Fruit fly (Drosophila melanogaster) whole organism, embryonic: ENCODE measurements around the gene CG13299.

ENCODE experiments used
- Adf1 ChIP-seq: fragments of 200-800 bp; sonication (Bioruptor generic); IDR thresholded peaks from 2 replicates; pipeline ENCODE4 v1.3.6; 2022; ENCODE audit warnings: missing biosample characterization, missing genetic modification characterization
- Atf-2 ChIP-seq: fragments of 200-800 bp; sonication (Bioruptor generic); optimal IDR thresholded peaks from 2 replicates; lab custom pipeline; 2016; ENCODE audit warnings: missing biosample characterization, missing genetic modification characterization
- CG10654 ChIP-seq: fragments of 200-800 bp; sonication (Bioruptor generic); optimal IDR thresholded peaks from 2 replicates; lab custom pipeline; 2016; ENCODE audit warnings: missing biosample characterization, missing genetic modification characterization
- CG11093 ChIP-seq: fragments of 200-800 bp; sonication (Bioruptor generic); IDR thresholded peaks from 3 replicates; pipeline ENCODE4 v1.3.6; 2022; ENCODE audit warnings: missing biosample characterization, missing genetic modification characterization
- CG11398 ChIP-seq: fragments of 200-800 bp; sonication (Bioruptor generic); optimal IDR thresholded peaks from 2 replicates; lab custom pipeline; 2016; ENCODE audit warnings: missing biosample characterization, missing genetic modification characterization
- CG12391 ChIP-seq: fragments of 200-800 bp; sonication (Bioruptor generic); optimal IDR thresholded peaks from 3 replicates; lab custom pipeline; 2018; ENCODE audit warnings: missing biosample characterization, mild to moderate bottlenecking, missing genetic modification characterization, moderate library complexity
- CG13624 ChIP-seq: fragments of 200-800 bp; sonication (Bioruptor generic); optimal IDR thresholded peaks from 2 replicates; lab custom pipeline; 2016; ENCODE audit warnings: missing biosample characterization, missing genetic modification characterization
- CG14860 ChIP-seq: fragments of 200-800 bp; sonication (Bioruptor generic); IDR thresholded peaks from 3 replicates; pipeline ENCODE4 v1.3.6; 2022; ENCODE audit warnings: missing biosample characterization, missing genetic modification characterization; ENCODE audit not compliant: partially characterized antibody
- CG15514 ChIP-seq: fragments of 200-800 bp; sonication (Bioruptor generic); optimal IDR thresholded peaks from 3 replicates; lab custom pipeline; 2017; ENCODE audit warnings: missing biosample characterization, missing genetic modification characterization, mild to moderate bottlenecking, moderate library complexity, missing genetic modification reagents
- CG16779 ChIP-seq: fragments of 200-800 bp; sonication (Bioruptor generic); IDR thresholded peaks from 2 replicates; pipeline ENCODE4 v1.3.6; 2022; ENCODE audit warnings: missing biosample characterization, missing genetic modification characterization
- CG18764 ChIP-seq: fragments of 200-800 bp; sonication (Bioruptor generic); optimal IDR thresholded peaks from 3 replicates; lab custom pipeline; 2016; ENCODE audit warnings: missing biosample characterization, missing genetic modification characterization
- CG32532 ChIP-seq: fragments of 200-800 bp; sonication (Bioruptor generic); IDR thresholded peaks from 2 replicates; pipeline ENCODE4 v1.3.6; 2022; ENCODE audit warnings: missing biosample characterization, missing genetic modification characterization
- CG42726 ChIP-seq: fragments of 200-800 bp; sonication (Bioruptor generic); IDR thresholded peaks from 2 replicates; pipeline ENCODE4 v1.3.6; 2022; ENCODE audit warnings: missing biosample characterization, missing genetic modification characterization; ENCODE audit not compliant: partially characterized antibody
- CG4617 ChIP-seq: fragments of 200-800 bp; sonication (Bioruptor generic); optimal IDR thresholded peaks from 3 replicates; lab custom pipeline; 2016; ENCODE audit warnings: missing biosample characterization, missing genetic modification characterization, borderline replicate concordance
- CG6689 ChIP-seq: fragments of 200-800 bp; sonication (Bioruptor generic); IDR thresholded peaks from 2 replicates; pipeline ENCODE4 v1.3.6; 2022; ENCODE audit warnings: missing biosample characterization, missing genetic modification characterization
- CG9817 ChIP-seq: fragments of 200-800 bp; sonication (Bioruptor generic); optimal IDR thresholded peaks from 2 replicates; lab custom pipeline; 2018; ENCODE audit warnings: missing biosample characterization, mild to moderate bottlenecking, missing genetic modification characterization, moderate library complexity
- Chrac-16 ChIP-seq: fragments of 200-800 bp; sonication (Bioruptor generic); optimal IDR thresholded peaks from 3 replicates; lab custom pipeline; 2016; ENCODE audit warnings: missing biosample characterization, missing genetic modification characterization
- CoRest ChIP-seq: fragments of 200-800 bp; sonication (Bioruptor generic); optimal IDR thresholded peaks from 3 replicates; lab custom pipeline; 2018; ENCODE audit warnings: missing biosample characterization, mild to moderate bottlenecking, missing genetic modification characterization, moderate library complexity
- Dbx ChIP-seq: fragments of 200-800 bp; sonication (Bioruptor generic); IDR thresholded peaks from 3 replicates; pipeline ENCODE4 v1.3.6; 2022; ENCODE audit warnings: missing biosample characterization, missing genetic modification characterization
- GATAe ChIP-seq: fragments of 200-800 bp; sonication (Bioruptor generic); conservative IDR thresholded peaks from 2 replicates; pipeline ENCODE4 v1.3.6; 2022; ENCODE audit warnings: missing biosample characterization, missing genetic modification characterization
- Gsc ChIP-seq: fragments of 200-800 bp; sonication (Bioruptor generic); IDR thresholded peaks from 2 replicates; pipeline ENCODE4 v1.3.6; 2022; ENCODE audit warnings: missing biosample characterization, missing genetic modification characterization
- HLH4C ChIP-seq: fragments of 200-800 bp; sonication (Bioruptor generic); IDR thresholded peaks from 3 replicates; pipeline ENCODE4 v1.3.6; 2022; ENCODE audit warnings: missing biosample characterization, missing genetic modification characterization; ENCODE audit not compliant: partially characterized antibody
- HLHmδ ChIP-seq: fragments of 200-800 bp; sonication (Bioruptor generic); optimal IDR thresholded peaks from 2 replicates; lab custom pipeline; 2018; ENCODE audit warnings: missing biosample characterization, mild to moderate bottlenecking, missing genetic modification characterization, moderate library complexity
- Lhr ChIP-seq: fragments of 200-800 bp; sonication (Bioruptor generic); optimal IDR thresholded peaks from 3 replicates; lab custom pipeline; 2017; ENCODE audit warnings: mild to moderate bottlenecking, missing biosample characterization, missing genetic modification reagents, missing genetic modification characterization
- Mad ChIP-seq: fragments of 200-800 bp; sonication (Bioruptor generic); optimal IDR thresholded peaks from 2 replicates; lab custom pipeline; 2016; ENCODE audit warnings: missing biosample characterization, missing genetic modification characterization
- Myb ChIP-seq: fragments of 200-800 bp; sonication (Bioruptor generic); optimal IDR thresholded peaks from 2 replicates; lab custom pipeline; 2016; ENCODE audit warnings: missing biosample characterization, missing genetic modification characterization
- NC2α ChIP-seq: fragments of 200-800 bp; sonication (Bioruptor generic); optimal IDR thresholded peaks from 2 replicates; lab custom pipeline; 2016; ENCODE audit warnings: missing biosample characterization, missing genetic modification characterization
- NC2β ChIP-seq: fragments of 200-800 bp; sonication (Bioruptor generic); optimal IDR thresholded peaks from 2 replicates; lab custom pipeline; 2016; ENCODE audit warnings: missing biosample characterization, missing genetic modification characterization
- Ptx1 ChIP-seq: fragments of 200-800 bp; sonication (Bioruptor generic); IDR thresholded peaks from 2 replicates; pipeline ENCODE4 v1.3.6; 2022; ENCODE audit warnings: missing biosample characterization, missing genetic modification characterization
- Vsx1 ChIP-seq: fragments of 200-800 bp; sonication (Bioruptor generic); optimal IDR thresholded peaks from 2 replicates; lab custom pipeline; 2017; ENCODE audit warnings: missing biosample characterization, mild to moderate bottlenecking, missing genetic modification characterization, missing genetic modification reagents
- YL-1 ChIP-seq: fragments of 200-800 bp; sonication (Bioruptor generic); optimal IDR thresholded peaks from 3 replicates; lab custom pipeline; 2017; ENCODE audit warnings: missing biosample characterization, mild to moderate bottlenecking, missing genetic modification characterization
- corto ChIP-seq: fragments of 200-800 bp; sonication (Bioruptor generic); optimal IDR thresholded peaks from 2 replicates; lab custom pipeline; 2016; ENCODE audit warnings: missing biosample characterization, mild to moderate bottlenecking, missing genetic modification characterization, moderate library complexity
- en ChIP-seq: fragments of 200-800 bp; sonication (Bioruptor generic); optimal IDR thresholded peaks from 2 replicates; lab custom pipeline; 2016; ENCODE audit warnings: missing biosample characterization, missing genetic modification characterization
- hbn ChIP-seq: fragments of 200-800 bp; sonication (Bioruptor generic); IDR thresholded peaks from 2 replicates; pipeline ENCODE4 v1.3.6; 2022; ENCODE audit warnings: missing biosample characterization, missing genetic modification characterization; ENCODE audit not compliant: partially characterized antibody
- her ChIP-seq: fragments of 200-800 bp; sonication (Bioruptor generic); optimal IDR thresholded peaks from 2 replicates; lab custom pipeline; 2016; ENCODE audit warnings: missing biosample characterization, missing genetic modification characterization
- hkb ChIP-seq, 2 experiments: fragments of 200-800 bp in 1 of 2; fragments of >200 bp in 1 of 2; sonication (Bioruptor generic) in 1 of 2; IDR thresholded peaks in 1 of 2; optimal IDR thresholded peaks in 1 of 2; 2 replicates each; pipeline versions ENCODE4 v1.3.6 to Lab custom; 2017 to 2022; ENCODE audit warnings: missing biosample characterization in 1 of 2, missing genetic modification characterization in 1 of 2
- mld ChIP-seq: fragments of 200-800 bp; sonication (Bioruptor generic); IDR thresholded peaks from 3 replicates; pipeline ENCODE4 v1.3.6; 2022; ENCODE audit warnings: missing biosample characterization, missing genetic modification characterization; ENCODE audit not compliant: partially characterized antibody
- nom ChIP-seq: fragments of 200-800 bp; sonication (Bioruptor generic); optimal IDR thresholded peaks from 2 replicates; lab custom pipeline; 2017; ENCODE audit warnings: missing biosample characterization, missing genetic modification characterization, mild to moderate bottlenecking, moderate library complexity, missing genetic modification reagents
- pfk ChIP-seq: fragments of 200-800 bp; sonication (Bioruptor generic); optimal IDR thresholded peaks from 2 replicates; lab custom pipeline; 2018; ENCODE audit warnings: missing biosample characterization, mild to moderate bottlenecking, missing genetic modification characterization, moderate library complexity
- prd ChIP-seq, 3 experiments: fragments of >200 bp in 2 of 3; fragments of 200-800 bp in 1 of 3; sonication (Bioruptor generic) in 1 of 3; optimal IDR thresholded peaks in 2 of 3; IDR thresholded peaks in 1 of 3; 2 replicates in 2 of 3; 3 replicates in 1 of 3; pipeline versions ENCODE4 v1.3.6 to Lab custom; 2017 to 2022; ENCODE audit warnings: missing biosample characterization in 1 of 3, missing genetic modification characterization in 1 of 3
- pzg ChIP-seq: fragments of 200-800 bp; sonication (Bioruptor generic); optimal IDR thresholded peaks from 3 replicates; lab custom pipeline; 2018; ENCODE audit warnings: missing biosample characterization, mild to moderate bottlenecking, missing genetic modification characterization, moderate library complexity
- sd ChIP-seq: fragments of 200-800 bp; sonication (Bioruptor generic); optimal IDR thresholded peaks from 3 replicates; lab custom pipeline; 2018; ENCODE audit warnings: missing biosample characterization, mild to moderate bottlenecking, missing genetic modification characterization, moderate library complexity
- sima ChIP-seq: fragments of 200-800 bp; sonication (Bioruptor generic); optimal IDR thresholded peaks from 2 replicates; lab custom pipeline; 2016; ENCODE audit warnings: missing biosample characterization, missing genetic modification characterization
- tll ChIP-seq, 2 experiments: fragments of 200-800 bp in 1 of 2; fragments of >200 bp in 1 of 2; sonication (Bioruptor generic) in 1 of 2; optimal IDR thresholded peaks; 2 replicates each; lab custom pipeline; 2017 to 2019; ENCODE audit warnings: missing biosample characterization in 2 of 2, missing genetic modification characterization in 2 of 2, mild to moderate bottlenecking in 1 of 2, moderate library complexity in 1 of 2
- trh ChIP-seq: fragments of 200-800 bp; sonication (Bioruptor generic); optimal IDR thresholded peaks from 2 replicates; lab custom pipeline; 2016; ENCODE audit warnings: missing biosample characterization, missing genetic modification characterization
- wek ChIP-seq: fragments of 200-800 bp; sonication (Bioruptor generic); optimal IDR thresholded peaks from 3 replicates; lab custom pipeline; 2018; ENCODE audit warnings: missing biosample characterization, mild to moderate bottlenecking, missing genetic modification characterization, moderate library complexity

Gene CG13299

DNA sequence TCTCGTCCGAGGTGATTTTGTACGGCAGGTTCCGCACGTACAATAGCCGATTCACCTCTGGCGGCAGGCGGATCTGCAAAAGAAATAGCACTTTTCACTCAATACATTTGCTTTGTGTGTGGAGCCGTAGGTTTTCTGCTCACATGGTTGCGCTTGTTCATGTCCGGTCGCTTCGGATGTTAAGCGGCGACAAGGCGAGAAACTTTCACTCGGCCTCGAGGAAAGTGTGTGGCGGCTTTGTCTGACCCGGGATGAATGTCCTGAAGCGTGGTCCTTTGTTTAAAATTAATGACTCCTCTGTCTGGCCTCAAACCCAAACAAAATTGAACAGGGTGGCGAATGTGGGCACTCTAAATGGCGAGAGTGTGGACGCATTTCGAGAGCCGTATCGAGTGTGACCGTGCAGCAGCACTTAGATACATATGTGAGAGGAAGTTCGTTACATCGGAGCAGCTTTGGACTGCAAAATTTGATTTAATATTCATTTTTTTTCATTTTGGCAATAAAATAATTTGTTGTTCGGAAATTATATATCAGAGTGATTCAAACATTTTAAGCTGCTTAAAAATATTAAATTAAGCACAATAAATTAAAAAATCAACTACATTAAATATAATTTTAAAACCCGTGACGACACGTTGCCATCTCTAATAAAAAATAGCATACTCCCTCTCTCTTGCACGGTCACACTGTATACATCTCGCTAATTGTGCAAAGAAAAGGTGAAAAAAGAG is 39.2 kb downstream of the CG13299 start, which contains the start of the genes Sf3b6 and Tnpo (continued):
- TF ChIP-seq hkb (optimal IDR thresholded peaks at IDR 0.05; lab: Kevin White, UChicago) (no peak), hkb (GFP tag; IDR thresholded peaks at IDR 0.05; lab: Robert Waterston, UW) (peak; percentile 72), corto (no peak), tll (GFP tag; optimal IDR thresholded peaks at IDR 0.05; lab: Kevin White, UChicago) (peak; percentile 43 to 78), CG18764 (peak; percentile 64), HLH4C (GFP tag; lab: Robert Waterston, UW) (peak; percentile 62; the same call in 2 of the 3 replicates), prd (optimal IDR thresholded peaks at IDR 0.05; lab: Kevin White, UChicago) (no peak), prd (GFP tag; IDR thresholded peaks at IDR 0.05; lab: Robert Waterston, UW) (peak; percentile 94), CG32532 (peak; percentile 89), CG9817 (tag; lab: Kevin White, UChicago) (peak; percentile 87), Myb (GFP tag; lab: Kevin White, UChicago) (peak; percentile 60), her (peak; percentile 9), nom (GFP tag; lab: Kevin White, UChicago) (no peak), pzg (GFP tag; lab: Kevin White, UChicago) (peak; percentile 74), Dbx (GFP tag; lab: Robert Waterston, UW) (peak; percentile 84), CoRest (tag; lab: Kevin White, UChicago) (peak; percentile 93), sd (no peak), Vsx1 (no peak), CG13624 (GFP tag; lab: Kevin White, UChicago) (peak; percentile 51), Lhr (GFP tag; lab: Kevin White, UChicago) (peak; percentile 78), Mad (GFP tag; lab: Kevin White, UChicago) (peak; percentile 75), Atf-2 (GFP tag; lab: Kevin White, UChicago) (peak; percentile 55), CG6689 (peak; percentile 91), CG14860 (GFP tag; lab: Robert Waterston, UW) (peak; percentile 47; the same call in 2 of the 3 replicates), CG10654 (GFP tag; lab: Kevin White, UChicago) (peak; percentile 67), hbn (GFP tag; lab: Robert Waterston, UW) (peak; percentile 67), trh (peak; percentile 58), CG11093 (GFP tag; lab: Robert Waterston, UW) (peak; percentile 59; the same call in 2 of the 3 replicates), CG42726 (GFP tag; lab: Robert Waterston, UW) (0 out of 2 replicates have a peak, but pooled peaks have one; percentile 31), CG15514 (GFP tag; lab: Kevin White, UChicago) (peak; percentile 84), Gsc (no peak; the same call in 1 of the 2 replicates), Chrac-16 (GFP tag; lab: Kevin White, UChicago) (peak; percentile 86), GATAe (0 out of 2 replicates have a peak, but pooled peaks have one; percentile 19), pfk (GFP tag; lab: Kevin White, UChicago) (peak; percentile 8), sima (GFP tag; lab: Kevin White, UChicago) (no peak), mld (GFP tag; lab: Robert Waterston, UW) (0 out of 3 replicates have a peak, but pooled peaks have one; percentile 12), en (GFP tag; lab: Kevin White, UChicago) (no peak), HLHmδ (GFP tag; lab: Kevin White, UChicago) (peak; percentile 16), CG4617 (GFP tag; lab: Kevin White, UChicago) (peak; percentile 77), CG16779 (GFP tag; lab: Robert Waterston, UW) (no peak), Ptx1 (peak; percentile 92), CG12391 (peak; percentile 91), Adf1 (GFP tag; lab: Robert Waterston, UW) (peak; percentile 39), YL-1 (GFP tag; lab: Kevin White, UChicago) (peak; percentile 86), wek (GFP tag; lab: Kevin White, UChicago) (no peak), NC2α (peak; percentile 35), CG11398 (GFP tag; lab: Kevin White, UChicago) (no peak), NC2β (peak; percentile 58)
